Fruit fly (Drosophila melanogaster) whole organism, wandering third instar larva: ENCODE measurements around the gene CG13300.

Experiments used
- Abd-B ChIP-seq: fragments of >200 bp; optimal IDR thresholded peaks from 2 replicates; lab custom pipeline; 2017; ENCODE audit warnings: missing biosample characterization, missing genetic modification characterization
- CG9705 ChIP-seq: fragments of 200-800 bp; sonication (Bioruptor generic); optimal IDR thresholded peaks from 2 replicates; lab custom pipeline; 2018; ENCODE audit warnings: missing biosample characterization, mild to moderate bottlenecking, missing genetic modification characterization
- CrebA ChIP-seq: fragments of 200-800 bp; sonication (Bioruptor generic); optimal IDR thresholded peaks from 2 replicates; lab custom pipeline; 2016; ENCODE audit warnings: missing biosample characterization, mild to moderate bottlenecking, missing genetic modification characterization, borderline replicate concordance
- Dif ChIP-seq: fragments of 200-275, 200-300 bp; sonication (Bioruptor generic); optimal IDR thresholded peaks from 2 replicates; lab custom pipeline; 2018; ENCODE audit warnings: missing biosample characterization, missing genetic modification characterization; ENCODE audit not compliant: partially characterized antibody
- HLH106 ChIP-seq: fragments of 200-800 bp; optimal IDR thresholded peaks from 3 replicates; lab custom pipeline; 2019; ENCODE audit warnings: missing biosample characterization, mild to moderate bottlenecking, missing genetic modification characterization, moderate library complexity
- Hnf4 ChIP-seq: fragments of 200-800 bp; sonication (Bioruptor generic); optimal IDR thresholded peaks from 2 replicates; lab custom pipeline; 2016; ENCODE audit warnings: missing biosample characterization, mild to moderate bottlenecking, missing genetic modification characterization
- Hr78 ChIP-seq: fragments of >200 bp; optimal IDR thresholded peaks from 2 replicates; lab custom pipeline; 2017; ENCODE audit warnings: missing biosample characterization, missing genetic modification characterization
- Hr83 ChIP-seq: fragments of 200-300 bp; sonication (Bioruptor generic); optimal IDR thresholded peaks from 2 replicates; lab custom pipeline; 2016; ENCODE audit warnings: missing biosample characterization, mild to moderate bottlenecking, missing genetic modification characterization, moderate library complexity; ENCODE audit not compliant: poor library complexity, severe bottlenecking
- Mio ChIP-seq: sonication (Bioruptor generic); optimal IDR thresholded peaks from 2 replicates; lab custom pipeline; 2016; ENCODE audit warnings: missing biosample characterization, missing genetic modification characterization
- Myc ChIP-seq: fragments of >200 bp; optimal IDR thresholded peaks from 2 replicates; lab custom pipeline; 2017
- N ChIP-seq: fragments of >200 bp; optimal IDR thresholded peaks from 2 replicates; lab custom pipeline; 2018; ENCODE audit warnings: missing biosample characterization, missing external identifiers, missing genetic modification characterization
- OdsH ChIP-seq: fragments of 200-800 bp; sonication (Bioruptor generic); optimal IDR thresholded peaks from 2 replicates; lab custom pipeline; 2016; ENCODE audit warnings: missing biosample characterization, mild to moderate bottlenecking, missing genetic modification characterization
- Sp1 ChIP-seq: fragments of 200-800 bp; sonication (Bioruptor generic); optimal IDR thresholded peaks from 3 replicates; lab custom pipeline; 2019; ENCODE audit warnings: missing biosample characterization, mild to moderate bottlenecking, missing genetic modification characterization, moderate library complexity
- Vsx2 ChIP-seq: fragments of 200-300, 225-300 bp; sonication (Bioruptor generic); optimal IDR thresholded peaks from 2 replicates; lab custom pipeline; 2018; ENCODE audit warnings: missing biosample characterization, missing genetic modification characterization; ENCODE audit not compliant: partially characterized antibody
- br ChIP-seq: fragments of 200-800 bp; sonication (Bioruptor generic); optimal IDR thresholded peaks from 2 replicates; lab custom pipeline; 2016; ENCODE audit warnings: missing biosample characterization, missing genetic modification characterization
- brk ChIP-seq: fragments of 200-800 bp; sonication (Bioruptor generic); optimal IDR thresholded peaks from 2 replicates; lab custom pipeline; 2016; ENCODE audit warnings: missing biosample characterization, mild to moderate bottlenecking, missing genetic modification characterization
- dl ChIP-seq, 2 experiments: fragments of 175-275, 200-275 bp in 1 of 2; fragments of 200-275 bp in 1 of 2; sonication (Bioruptor generic); optimal IDR thresholded peaks; lab custom pipeline; 2018; ENCODE audit warnings: mild to moderate bottlenecking in 2 of 2, missing biosample characterization in 2 of 2, missing genetic modification characterization in 2 of 2, moderate library complexity in 2 of 2; ENCODE audit not compliant: partially characterized antibody in 2 of 2, insufficient read depth in 1 of 2
- dmrt93B ChIP-seq: fragments of 200-800 bp; sonication (Bioruptor generic); optimal IDR thresholded peaks from 2 replicates; lab custom pipeline; 2018; ENCODE audit warnings: missing biosample characterization, mild to moderate bottlenecking, missing genetic modification characterization
- dsf ChIP-seq: sonication (Bioruptor generic); optimal IDR thresholded peaks from 2 replicates; lab custom pipeline; 2016; ENCODE audit warnings: missing biosample characterization, missing genetic modification characterization, borderline replicate concordance
- ey ChIP-seq: fragments of 200-800 bp; sonication (Bioruptor generic); optimal IDR thresholded peaks from 2 replicates; lab custom pipeline; 2016; ENCODE audit warnings: missing biosample characterization, missing genetic modification characterization
- foxo ChIP-seq, 2 experiments: fragments of 200-800 bp; sonication (Bioruptor generic); optimal IDR thresholded peaks; 2 replicates in 1 of 2; 3 replicates in 1 of 2; lab custom pipeline; 2016 to 2017; ENCODE audit warnings: missing biosample characterization in 2 of 2, missing genetic modification characterization in 2 of 2
- fru ChIP-seq: fragments of 200-800 bp; sonication (Bioruptor generic); optimal IDR thresholded peaks from 3 replicates; lab custom pipeline; 2016; ENCODE audit warnings: missing biosample characterization, mild to moderate bottlenecking, missing genetic modification characterization
- h ChIP-seq: fragments of 200-800 bp; sonication (Bioruptor generic); optimal IDR thresholded peaks from 3 replicates; lab custom pipeline; 2016; ENCODE audit warnings: missing biosample characterization, mild to moderate bottlenecking, missing genetic modification characterization
- jim ChIP-seq: fragments of 175-275, 200-325 bp; sonication (Bioruptor generic); optimal IDR thresholded peaks from 2 replicates; lab custom pipeline; 2016; ENCODE audit warnings: missing biosample characterization, mild to moderate bottlenecking, missing genetic modification characterization
- lola ChIP-seq: fragments of >200 bp; optimal IDR thresholded peaks from 2 replicates; lab custom pipeline; 2017; ENCODE audit warnings: missing biosample characterization, missing genetic modification characterization
- pan ChIP-seq: fragments of >200 bp; optimal IDR thresholded peaks from 2 replicates; lab custom pipeline; 2017
- psq ChIP-seq: fragments of 200-800 bp; sonication (Bioruptor generic); optimal IDR thresholded peaks from 3 replicates; lab custom pipeline; 2017; ENCODE audit warnings: missing biosample characterization, mild to moderate bottlenecking, missing genetic modification characterization, moderate library complexity
- rgr ChIP-seq: fragments of 200-800 bp; sonication (Bioruptor generic); optimal IDR thresholded peaks from 3 replicates; lab custom pipeline; 2016; ENCODE audit warnings: missing biosample characterization, mild to moderate bottlenecking, missing genetic modification characterization
- sage ChIP-seq: fragments of 200-800 bp; sonication (Bioruptor generic); optimal IDR thresholded peaks from 2 replicates; lab custom pipeline; 2016; ENCODE audit warnings: missing biosample characterization, mild to moderate bottlenecking, missing genetic modification characterization
- sv ChIP-seq: fragments of 200-800 bp; sonication (Bioruptor generic); optimal IDR thresholded peaks from 3 replicates; lab custom pipeline; 2016; ENCODE audit warnings: missing biosample characterization, missing genetic modification characterization
- tai ChIP-seq: sonication (Bioruptor generic); optimal IDR thresholded peaks from 2 replicates; lab custom pipeline; 2016; ENCODE audit warnings: missing biosample characterization, missing genetic modification characterization
- usp ChIP-seq: fragments of >200 bp; optimal IDR thresholded peaks from 2 replicates; lab custom pipeline; 2017; ENCODE audit warnings: missing biosample characterization, missing genetic modification characterization
- woc ChIP-seq: sonication (Bioruptor generic); optimal IDR thresholded peaks from 2 replicates; lab custom pipeline; 2016; ENCODE audit warnings: missing biosample characterization, mild to moderate bottlenecking, missing genetic modification characterization

CG13300 gene

DNA sequence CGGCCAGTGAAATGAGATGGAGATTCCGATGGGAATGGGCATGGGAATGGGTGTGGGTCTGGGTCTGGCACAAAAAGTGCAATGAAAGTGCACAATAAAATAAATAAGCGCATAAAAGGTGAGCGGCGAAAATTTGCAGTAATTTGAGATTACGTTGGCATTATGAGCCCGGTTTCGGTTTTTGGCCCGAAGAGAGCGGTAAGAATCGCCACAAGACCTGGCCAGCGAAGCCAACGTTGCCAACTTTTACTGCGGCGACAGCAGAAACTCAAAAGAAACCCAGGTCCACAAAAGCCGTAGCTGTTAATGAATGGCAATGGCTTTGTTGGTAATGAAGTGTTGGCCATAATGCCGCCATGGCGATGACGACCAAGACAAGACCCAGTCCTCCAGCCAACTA, 45.6 kb upstream of the CG13300 start:
- TF ChIP-seq dl (GFP tag; optimal IDR thresholded peaks at IDR 0.05; lab: Kevin White, UChicago; ENCODE audit: insufficient read depth in 1 of 2, partially characterized antibody in 2 of 2) = no peak
- TF ChIP-seq Hr83 (GFP tag; lab: Kevin White, UChicago) = no peak
- no peak for TF ChIP-seq N (GFP tag; lab: Kevin White, UChicago)

DNA sequence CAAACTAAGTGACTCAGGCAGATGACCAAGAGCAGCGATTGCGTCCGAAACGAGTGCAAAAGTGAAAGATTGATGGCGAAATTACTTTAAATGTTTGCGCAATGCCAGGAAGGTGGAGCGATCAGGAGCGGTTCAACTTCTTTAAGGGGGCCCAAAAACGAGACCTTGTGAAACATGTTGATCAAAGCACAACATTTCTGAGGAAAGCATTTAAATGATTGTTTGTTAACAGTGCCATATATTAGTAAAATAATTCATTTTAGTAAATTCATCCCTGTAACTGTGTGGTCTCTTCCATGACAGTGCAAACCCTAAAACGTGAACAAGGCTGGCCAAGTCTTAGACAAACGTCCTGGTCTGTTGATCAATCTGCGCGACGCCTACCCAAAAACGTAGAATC, 43.7 kb upstream of the CG13300 start:
- peak; percentile 37 for TF ChIP-seq HLH106 (tag; lab: Kevin White, UChicago)
- TF ChIP-seq Abd-B = no peak
- TF ChIP-seq h = peak; percentile 42
- peak; percentile 24 for TF ChIP-seq ey
- TF ChIP-seq Sp1 (GFP tag; lab: Kevin White, UChicago) = peak; percentile 13
- TF ChIP-seq foxo (GFP tag; optimal IDR thresholded peaks at IDR 0.05; lab: Kevin White, UChicago) = peak in 1 of 2 experiments; percentile 21
- TF ChIP-seq, all 38 proteins: peak for 5

DNA sequence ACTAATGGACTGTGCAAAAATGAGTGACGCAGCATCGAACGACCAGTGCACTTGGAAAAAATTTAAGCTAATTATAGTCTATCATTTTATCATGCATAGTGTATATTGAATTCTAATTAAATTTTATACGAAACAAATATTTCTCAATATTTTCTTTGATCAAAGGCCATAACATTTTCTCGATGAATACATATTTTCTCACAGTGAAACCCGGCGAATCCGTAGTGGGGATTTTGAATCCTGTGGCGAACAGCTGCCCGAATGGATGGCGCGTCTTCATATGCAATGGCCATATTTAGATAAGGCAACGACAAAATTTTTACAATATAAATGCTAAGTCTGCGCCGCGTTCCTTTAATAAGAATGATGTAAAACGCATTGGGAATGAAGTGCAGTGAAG, 40.3 kb upstream of the CG13300 start:
- TF ChIP-seq Mio (GFP tag; lab: Kevin White, UChicago) = no peak
- TF ChIP-seq tai = peak; percentile 20
- peak; percentile 68 for TF ChIP-seq h
- TF ChIP-seq Dif = no peak
- TF ChIP-seq woc (GFP tag; lab: Kevin White, UChicago) = peak; percentile 27
- peak; percentile 50 for TF ChIP-seq HLH106 (tag; lab: Kevin White, UChicago)
- TF ChIP-seq br (GFP tag; lab: Kevin White, UChicago) = peak; percentile 36
- peak; percentile 56 for TF ChIP-seq OdsH
- TF ChIP-seq foxo (GFP tag; optimal IDR thresholded peaks at IDR 0.05; lab: Kevin White, UChicago) = peak in 1 of 2 experiments; percentile 57
- TF ChIP-seq ey = peak; percentile 64
- TF ChIP-seq rgr = peak; percentile 52
- TF ChIP-seq fru (GFP tag; lab: Kevin White, UChicago) = peak; percentile 70
- TF ChIP-seq sv = no peak
- TF ChIP-seq N (GFP tag; lab: Kevin White, UChicago) = no peak
- peak; percentile 25 for TF ChIP-seq sage (GFP tag; lab: Kevin White, UChicago)
- no peak for TF ChIP-seq usp (GFP tag; lab: Kevin White, UChicago)
- no peak for TF ChIP-seq CG9705 (GFP tag; lab: Kevin White, UChicago)
- no peak for TF ChIP-seq Myc (lab: Kevin White, UChicago)
- no peak for TF ChIP-seq Hr78 (GFP tag; lab: Kevin White, UChicago)
- no peak for TF ChIP-seq Vsx2
- peak; percentile 52 for TF ChIP-seq psq
- TF ChIP-seq jim = no peak
- peak; percentile 21 for TF ChIP-seq Hnf4 (GFP tag; lab: Kevin White, UChicago)
- TF ChIP-seq CrebA = no peak
- peak; percentile 33 for TF ChIP-seq dmrt93B (GFP tag; lab: Kevin White, UChicago)
- TF ChIP-seq Sp1 (GFP tag; lab: Kevin White, UChicago) = peak; percentile 64
- no peak for TF ChIP-seq brk (GFP tag; lab: Kevin White, UChicago)

DNA sequence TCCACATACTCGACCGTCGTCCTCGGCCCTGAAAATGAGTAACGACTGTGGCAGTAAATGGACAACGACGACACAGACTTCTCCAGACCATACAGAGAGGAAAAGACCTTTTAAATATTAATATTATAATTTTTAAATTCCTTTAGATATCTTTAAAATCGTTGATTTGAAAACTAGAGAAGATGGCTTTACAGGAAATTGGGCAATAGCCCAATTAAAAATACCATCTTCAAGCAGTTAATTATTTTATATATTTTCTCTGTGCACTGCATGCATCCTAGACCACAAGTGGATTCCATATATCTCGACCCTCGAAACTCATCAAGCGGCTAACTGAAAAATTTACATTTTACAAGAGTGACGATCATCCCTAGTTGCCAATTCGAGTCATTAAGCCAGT, 39.2 kb upstream of the CG13300 start:
- no peak for TF ChIP-seq ey
- TF ChIP-seq lola (GFP tag; lab: Kevin White, UChicago) = no peak
- no peak for TF ChIP-seq Myc (lab: Kevin White, UChicago)
- no peak for TF ChIP-seq Hr78 (GFP tag; lab: Kevin White, UChicago)

DNA sequence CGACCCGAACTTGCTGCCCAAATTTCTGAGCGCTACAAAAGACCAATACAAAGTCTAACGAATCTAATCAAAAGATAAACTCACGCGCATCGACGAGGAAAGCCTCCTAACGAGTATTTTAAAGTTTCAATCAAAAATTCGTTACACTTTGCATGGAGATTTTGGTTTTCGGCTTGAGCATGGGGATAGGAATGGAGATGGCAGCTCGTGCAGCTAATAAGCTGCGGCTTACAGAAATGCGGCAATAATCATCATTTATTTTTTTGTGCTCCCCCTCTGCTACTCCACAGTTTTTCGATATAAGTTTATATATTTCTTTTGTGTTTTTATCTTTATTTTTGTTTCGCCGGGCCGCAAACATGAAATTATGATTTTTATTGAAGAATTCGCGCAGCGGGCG, 35.6 kb upstream of the CG13300 start:
- TF ChIP-seq Dif = no peak
- no peak for TF ChIP-seq usp (GFP tag; lab: Kevin White, UChicago)
- no peak for TF ChIP-seq HLH106 (tag; lab: Kevin White, UChicago)
- TF ChIP-seq foxo (GFP tag; optimal IDR thresholded peaks at IDR 0.05; lab: Kevin White, UChicago) = no peak
- no peak for TF ChIP-seq fru (GFP tag; lab: Kevin White, UChicago)
- no peak for TF ChIP-seq Sp1 (GFP tag; lab: Kevin White, UChicago)
- TF ChIP-seq CG9705 (GFP tag; lab: Kevin White, UChicago) = no peak
- TF ChIP-seq sv = no peak
- TF ChIP-seq ey = no peak
- no peak for TF ChIP-seq pan (lab: Kevin White, UChicago)
- no peak for TF ChIP-seq br (GFP tag; lab: Kevin White, UChicago)
- TF ChIP-seq woc (GFP tag; lab: Kevin White, UChicago) = no peak
- no peak for TF ChIP-seq dl (GFP tag; optimal IDR thresholded peaks at IDR 0.05; lab: Kevin White, UChicago; ENCODE audit: insufficient read depth in 1 of 2, partially characterized antibody in 2 of 2)
- TF ChIP-seq Mio (GFP tag; lab: Kevin White, UChicago) = no peak
- TF ChIP-seq psq = no peak
- TF ChIP-seq lola (GFP tag; lab: Kevin White, UChicago) = no peak
- TF ChIP-seq Hr83 (GFP tag; lab: Kevin White, UChicago) = no peak
- TF ChIP-seq dsf (GFP tag; lab: Kevin White, UChicago) = no peak
